Fruit fly (Drosophila melanogaster) whole organism, embryonic: ENCODE measurements around the gene Trax.

Experiments
- BEAF-32 ChIP-seq: fragments of 200-800 bp; sonication (Bioruptor generic); optimal IDR thresholded peaks from 3 replicates; lab custom pipeline; 2017; ENCODE audit warnings: missing biosample characterization, missing genetic modification characterization, mild to moderate bottlenecking, moderate library complexity, missing genetic modification reagents
- Bteb2 ChIP-seq: fragments of 200-800 bp; sonication (Bioruptor generic); optimal IDR thresholded peaks from 2 replicates; lab custom pipeline; 2016; ENCODE audit warnings: missing biosample characterization, missing genetic modification characterization
- CG14050 ChIP-seq: fragments of 200-800 bp; sonication (Bioruptor generic); IDR thresholded peaks from 3 replicates; pipeline ENCODE4 v1.3.6; 2022; ENCODE audit warnings: missing biosample characterization, missing genetic modification characterization
- CG14441 ChIP-seq: fragments of 200-800 bp; sonication (Bioruptor generic); IDR thresholded peaks from 2 replicates; pipeline ENCODE4 v1.3.6; 2022; ENCODE audit warnings: missing biosample characterization, missing genetic modification characterization
- CG14710 ChIP-seq: fragments of 200-800 bp; sonication (Bioruptor generic); optimal IDR thresholded peaks from 3 replicates; lab custom pipeline; 2019; ENCODE audit warnings: missing biosample characterization, mild to moderate bottlenecking, missing genetic modification characterization, moderate library complexity
- CG14965 ChIP-seq: fragments of 200-800 bp; sonication (Bioruptor generic); optimal IDR thresholded peaks from 2 replicates; lab custom pipeline; 2016; ENCODE audit warnings: missing biosample characterization, missing genetic modification characterization, borderline replicate concordance
- CG16779 ChIP-seq: fragments of 200-800 bp; sonication (Bioruptor generic); IDR thresholded peaks from 2 replicates; pipeline ENCODE4 v1.3.6; 2022; ENCODE audit warnings: missing biosample characterization, missing genetic modification characterization
- CG2116 ChIP-seq: fragments of 200-800 bp; sonication (Bioruptor generic); optimal IDR thresholded peaks from 3 replicates; lab custom pipeline; 2018; ENCODE audit warnings: missing biosample characterization, mild to moderate bottlenecking, missing genetic modification characterization
- CG31441 ChIP-seq: fragments of 200-800 bp; sonication (Bioruptor generic); IDR thresholded peaks from 2 replicates; pipeline ENCODE4 v1.3.6; 2022; ENCODE audit warnings: missing biosample characterization, missing genetic modification characterization
- CG4730 ChIP-seq: fragments of 200-800 bp; sonication (Bioruptor generic); IDR thresholded peaks from 2 replicates; pipeline ENCODE4 v1.3.6; 2022; ENCODE audit warnings: missing biosample characterization, missing genetic modification characterization
- CG7745 ChIP-seq: fragments of 200-800 bp; sonication (Bioruptor generic); optimal IDR thresholded peaks from 2 replicates; lab custom pipeline; 2018; ENCODE audit warnings: missing biosample characterization, mild to moderate bottlenecking, missing genetic modification characterization, moderate library complexity
- CG7928 ChIP-seq: fragments of 200-800 bp; sonication (Bioruptor generic); optimal IDR thresholded peaks from 2 replicates; lab custom pipeline; 2017; ENCODE audit warnings: missing biosample characterization, mild to moderate bottlenecking, missing genetic modification characterization
- CG8478 ChIP-seq: fragments of >200 bp; optimal IDR thresholded peaks from 2 replicates; lab custom pipeline; 2018
- CG9215 ChIP-seq: fragments of 200-800 bp; sonication (Bioruptor generic); IDR thresholded peaks from 2 replicates; pipeline ENCODE4 v1.3.6; 2022; ENCODE audit warnings: missing biosample characterization, missing genetic modification characterization
- CG9437 ChIP-seq: fragments of 200-800 bp; sonication (Bioruptor generic); optimal IDR thresholded peaks from 2 replicates; lab custom pipeline; 2018; ENCODE audit warnings: missing biosample characterization, mild to moderate bottlenecking, missing genetic modification characterization
- CrebB ChIP-seq: fragments of 200-800 bp; sonication (Bioruptor generic); optimal IDR thresholded peaks from 3 replicates; lab custom pipeline; 2018; ENCODE audit warnings: missing biosample characterization, mild to moderate bottlenecking, missing genetic modification characterization
- Dll ChIP-seq: fragments of 200-800 bp; sonication (Bioruptor generic); IDR thresholded peaks from 4 replicates; pipeline ENCODE4 v1.3.6; 2022; ENCODE audit warnings: missing biosample characterization, missing genetic modification characterization; ENCODE audit not compliant: partially characterized antibody
- Doc3 ChIP-seq: fragments of 200-800 bp; sonication (Bioruptor generic); IDR thresholded peaks from 3 replicates; pipeline ENCODE4 v1.3.6; 2022; ENCODE audit warnings: missing biosample characterization, missing genetic modification characterization; ENCODE audit not compliant: partially characterized antibody
- Ets97D ChIP-seq: fragments of 200-800 bp; sonication (Bioruptor generic); optimal IDR thresholded peaks from 3 replicates; lab custom pipeline; 2016; ENCODE audit warnings: missing biosample characterization, missing genetic modification characterization
- Fer1 ChIP-seq: fragments of 200-800 bp; sonication (Bioruptor generic); optimal IDR thresholded peaks from 2 replicates; lab custom pipeline; 2017; ENCODE audit warnings: missing biosample characterization, mild to moderate bottlenecking, missing genetic modification characterization
- Gug ChIP-seq: fragments of 200-800 bp; sonication (Bioruptor generic); IDR thresholded peaks from 4 replicates; pipeline ENCODE4 v1.3.6; 2022; ENCODE audit warnings: missing biosample characterization, missing genetic modification characterization
- Hr39 ChIP-seq: fragments of >200 bp; optimal IDR thresholded peaks from 2 replicates; lab custom pipeline; 2017
- Kr ChIP-seq: fragments of 200-800 bp; sonication (Bioruptor generic); optimal IDR thresholded peaks from 2 replicates; lab custom pipeline; 2017; ENCODE audit warnings: missing biosample characterization, mild to moderate bottlenecking, missing genetic modification characterization
- Pdp1 ChIP-seq, 2 experiments: fragments of 200-800 bp; sonication (Bioruptor generic); optimal IDR thresholded peaks; 3 replicates each; lab custom pipeline; 2016; ENCODE audit warnings: missing biosample characterization in 2 of 2, missing genetic modification characterization in 2 of 2, mild to moderate bottlenecking in 1 of 2, moderate library complexity in 1 of 2
- Sox102F ChIP-seq: fragments of 200-800 bp; sonication (Bioruptor generic); optimal IDR thresholded peaks from 2 replicates; lab custom pipeline; 2018; ENCODE audit warnings: missing biosample characterization, mild to moderate bottlenecking, missing genetic modification characterization, moderate library complexity
- Usf ChIP-seq: fragments of 200-800 bp; sonication (Bioruptor generic); optimal IDR thresholded peaks from 2 replicates; lab custom pipeline; 2017; ENCODE audit warnings: missing genotype, missing biosample characterization, missing genetic modification characterization
- Xbp1 ChIP-seq: fragments of 200-800 bp; sonication (Bioruptor generic); optimal IDR thresholded peaks from 3 replicates; lab custom pipeline; 2016; ENCODE audit warnings: missing biosample characterization, mild to moderate bottlenecking, missing genetic modification characterization
- Xrp1 ChIP-seq: fragments of 200-800 bp; sonication (Bioruptor generic); IDR thresholded peaks from 2 replicates; pipeline ENCODE4 v1.3.6; 2022; ENCODE audit warnings: missing biosample characterization, missing genetic modification characterization
- corto ChIP-seq: fragments of 200-800 bp; sonication (Bioruptor generic); optimal IDR thresholded peaks from 2 replicates; lab custom pipeline; 2016; ENCODE audit warnings: missing biosample characterization, mild to moderate bottlenecking, missing genetic modification characterization, moderate library complexity
- en ChIP-seq: fragments of 200-800 bp; sonication (Bioruptor generic); optimal IDR thresholded peaks from 2 replicates; lab custom pipeline; 2016; ENCODE audit warnings: missing biosample characterization, missing genetic modification characterization
- ftz-f1 ChIP-seq: fragments of 200-800 bp; sonication (Bioruptor generic); optimal IDR thresholded peaks from 2 replicates; lab custom pipeline; 2016; ENCODE audit warnings: missing biosample characterization, missing genetic modification characterization
- grau ChIP-seq: fragments of 200-800 bp; optimal IDR thresholded peaks from 3 replicates; lab custom pipeline; 2019; ENCODE audit warnings: missing biosample characterization, mild to moderate bottlenecking, missing genetic modification characterization, moderate library complexity
- klu ChIP-seq: fragments of 200-800 bp; sonication (Bioruptor generic); IDR thresholded peaks from 2 replicates; pipeline ENCODE4 v1.3.6; 2022; ENCODE audit warnings: missing biosample characterization, missing genetic modification characterization
- p53 ChIP-seq: fragments of 200-800 bp; sonication (Bioruptor generic); optimal IDR thresholded peaks from 2 replicates; lab custom pipeline; 2016; ENCODE audit warnings: missing biosample characterization, missing genetic modification characterization
- pros ChIP-seq: fragments of 200-800 bp; sonication (Bioruptor generic); optimal IDR thresholded peaks from 3 replicates; lab custom pipeline; 2019; ENCODE audit warnings: missing biosample characterization, mild to moderate bottlenecking, missing genetic modification characterization, moderate library complexity
- ranshi ChIP-seq: fragments of 200-800 bp; sonication (Bioruptor generic); IDR thresholded peaks from 2 replicates; pipeline ENCODE4 v1.3.6; 2022; ENCODE audit warnings: missing biosample characterization, missing genetic modification characterization
- ro ChIP-seq: fragments of 200-800 bp; sonication (Bioruptor generic); IDR thresholded peaks from 2 replicates; pipeline ENCODE4 v1.3.6; 2022; ENCODE audit warnings: missing biosample characterization, missing genetic modification characterization
- sima ChIP-seq: fragments of 200-800 bp; sonication (Bioruptor generic); optimal IDR thresholded peaks from 2 replicates; lab custom pipeline; 2016; ENCODE audit warnings: missing biosample characterization, missing genetic modification characterization
- stc ChIP-seq: fragments of 200-800 bp; sonication (Bioruptor generic); IDR thresholded peaks from 2 replicates; pipeline ENCODE4 v1.3.6; 2022; ENCODE audit warnings: missing biosample characterization, missing genetic modification characterization
- ttk ChIP-seq: fragments of 200-800 bp; sonication (Bioruptor generic); IDR thresholded peaks from 2 replicates; pipeline ENCODE4 v2.1.2; 2022; ENCODE audit warnings: missing biosample characterization, missing genetic modification characterization
- tup ChIP-seq: fragments of 200-800 bp; sonication (Bioruptor generic); optimal IDR thresholded peaks from 2 replicates; lab custom pipeline; 2016; ENCODE audit warnings: missing biosample characterization, mild to moderate bottlenecking, missing genetic modification characterization, moderate library complexity
- twi ChIP-seq: fragments of 200-800 bp; optimal IDR thresholded peaks from 2 replicates; lab custom pipeline; 2019; ENCODE audit warnings: missing biosample characterization, mild to moderate bottlenecking, missing genetic modification characterization, moderate library complexity
- wor ChIP-seq: fragments of 200-800 bp; sonication (Bioruptor generic); IDR thresholded peaks from 2 replicates; pipeline ENCODE4 v1.3.6; 2022; ENCODE audit warnings: missing biosample characterization, missing genetic modification characterization
- zf30C ChIP-seq: fragments of 200-800 bp; sonication (Bioruptor generic); optimal IDR thresholded peaks from 3 replicates; lab custom pipeline; 2018; ENCODE audit warnings: missing biosample characterization, mild to moderate bottlenecking, missing genetic modification characterization

Trax gene

dm6 chr3R:15342926-15343685 lies 18.4 kb upstream of the Trax start, which contains the start of gene Nagk (continued):
- TF ChIP-seq Sox102F (GFP tag; lab: Kevin White, UChicago) (peak; percentile 64), Usf (peak; percentile 31), zf30C (GFP tag; lab: Kevin White, UChicago) (no peak), ro (no peak), grau (peak; percentile 42), corto (GFP tag; lab: Kevin White, UChicago) (no peak), stc (GFP tag; lab: Robert Waterston, UW) (0 out of 2 replicates have a peak, but pooled peaks have one; percentile 6), klu (no peak), CG14441 (GFP tag; lab: Robert Waterston, UW) (peak; percentile 29), CG9215 (GFP tag; lab: Robert Waterston, UW) (peak; percentile 21; the same call in 1 of the 2 replicates), CG7745 (tag; lab: Kevin White, UChicago) (no peak), Gug (peak; percentile 59; the same call in 2 of the 4 replicates), CG14710 (tag; lab: Kevin White, UChicago) (peak; percentile 60), Hr39 (lab: Kevin White, UChicago) (no peak), Xrp1 (GFP tag; lab: Robert Waterston, UW) (0 out of 2 replicates have a peak, but pooled peaks have one; percentile 25), wor (GFP tag; lab: Robert Waterston, UW) (no peak), CG14050 (GFP tag; lab: Robert Waterston, UW) (no peak), twi (tag; lab: Kevin White, UChicago) (no peak), CG8478 (lab: Kevin White, UChicago) (no peak), ftz-f1 (peak; percentile 34), CG4730 (GFP tag; lab: Robert Waterston, UW) (no peak), CG16779 (no peak), ttk (no peak), CG7928 (GFP tag; lab: Kevin White, UChicago) (no peak), Ets97D (GFP tag; lab: Kevin White, UChicago) (peak; percentile 35), CG31441 (GFP tag; lab: Robert Waterston, UW) (peak; percentile 70), Kr (GFP tag; lab: Kevin White, UChicago) (no peak), tup (no peak), Pdp1 (GFP tag; optimal IDR thresholded peaks at IDR 0.05; lab: Kevin White, UChicago) (peak; percentile 45 to 53), p53 (no peak), ranshi (peak; percentile 8; the same call in 1 of the 2 replicates), Xbp1 (GFP tag; lab: Kevin White, UChicago) (peak; percentile 64), CG14965 (GFP tag; lab: Kevin White, UChicago) (no peak), CG9437 (peak; percentile 79), Fer1 (peak; percentile 37), pros (GFP tag; lab: Kevin White, UChicago) (no peak), CG2116 (GFP tag; lab: Kevin White, UChicago) (peak; percentile 64), Doc3 (GFP tag; lab: Robert Waterston, UW) (no peak), en (GFP tag; lab: Kevin White, UChicago) (no peak), Dll (GFP tag; lab: Robert Waterston, UW) (no peak), Bteb2 (GFP tag; lab: Kevin White, UChicago) (peak; percentile 50), CrebB (tag; lab: Kevin White, UChicago) (peak; percentile 40), sima (GFP tag; lab: Kevin White, UChicago) (no peak), BEAF-32 (GFP tag; lab: Kevin White, UChicago) (peak; percentile 14)
